Fruit fly (Drosophila melanogaster): ENCODE data around the gene CG8086.

Gene CG8086

DNA sequence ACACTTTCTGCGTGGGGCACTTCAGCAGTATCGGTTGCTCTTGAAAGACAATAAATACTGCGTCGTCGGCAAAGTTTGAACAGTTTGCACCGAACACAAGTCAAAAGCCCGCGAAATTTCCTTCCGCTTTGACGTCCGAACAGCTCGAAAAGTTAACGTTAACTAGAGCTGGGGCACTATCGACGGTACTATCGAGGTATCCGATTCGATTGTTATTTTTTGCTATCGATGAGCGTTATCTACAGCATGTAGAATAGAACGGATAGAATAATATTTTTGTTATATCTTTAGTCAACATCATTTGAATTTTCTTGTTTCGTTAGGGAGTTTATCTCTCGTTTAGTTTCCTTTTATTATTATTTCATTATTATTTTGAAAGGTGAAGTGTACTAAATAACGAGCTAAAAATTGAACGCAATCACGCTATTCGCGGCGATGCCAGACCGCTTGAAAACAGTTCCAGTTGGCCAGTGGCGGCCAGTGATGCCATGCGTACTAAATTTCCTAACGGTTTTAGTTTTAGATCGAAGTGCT lies 17.5 kb downstream of the CG8086 start, which contains the start of gene Pvr:
Pvr (minus strand) TSS at position 167 of the 534 bp plus-strand sequence.
- TF ChIP-seq Pif1A (GFP tag; optimal IDR thresholded peaks at IDR 0.05): no peak
- TF ChIP-seq CG15710 (tag; optimal IDR thresholded peaks at IDR 0.05): no peak
- TF ChIP-seq Ets98B (GFP tag; IDR thresholded peaks at IDR 0.05): no peak
- no peak for TF ChIP-seq CG10348 (GFP tag; IDR thresholded peaks at IDR 0.05)
- no peak for TF ChIP-seq rn (GFP tag; IDR thresholded peaks at IDR 0.05)
- TF ChIP-seq gl (tag; optimal IDR thresholded peaks at IDR 0.05): no peak
- no peak for TF ChIP-seq CG8159 (tag; optimal IDR thresholded peaks at IDR 0.05)
- no peak for TF ChIP-seq EcR (GFP tag; optimal IDR thresholded peaks at IDR 0.05)
- no peak for TF ChIP-seq CG34367 (tag; optimal IDR thresholded peaks at IDR 0.05)
- TF ChIP-seq Snoo (tag; optimal IDR thresholded peaks at IDR 0.05): no peak
- TF ChIP-seq fd96Ca (GFP tag; IDR thresholded peaks at IDR 0.05): no peak
- TF ChIP-seq CG9948 (tag; optimal IDR thresholded peaks at IDR 0.05): no peak
- no peak for TF ChIP-seq CG14655 (GFP tag; optimal IDR thresholded peaks at IDR 0.05)
- TF ChIP-seq CG32121 (GFP tag; IDR thresholded peaks at IDR 0.05): no peak
- no peak for TF ChIP-seq CG4496 (GFP tag; IDR thresholded peaks at IDR 0.05)

- TF ChIP-seq CG8301 (tag; optimal IDR thresholded peaks at IDR 0.05) (no peak), CG12605 (GFP tag; IDR thresholded peaks at IDR 0.05) (no peak), EcR (GFP tag; optimal IDR thresholded peaks at IDR 0.05) (no peak), Snoo (tag; optimal IDR thresholded peaks at IDR 0.05) (no peak), Ets98B (GFP tag; IDR thresholded peaks at IDR 0.05) (no peak)
These were observed 18.2 kb downstream of the CG8086 start for dm6 chr2L:8239032-8239650.

- TF ChIP-seq CG32121 (GFP tag; IDR thresholded peaks at IDR 0.05) (no peak), CG8159 (tag; optimal IDR thresholded peaks at IDR 0.05) (peak; percentile 1), Pif1B (GFP tag; optimal IDR thresholded peaks at IDR 0.05) (no peak), EcR (GFP tag; optimal IDR thresholded peaks at IDR 0.05) (no peak), CG15710 (tag; optimal IDR thresholded peaks at IDR 0.05) (no peak), CG9948 (tag; optimal IDR thresholded peaks at IDR 0.05) (no peak), gl (tag; optimal IDR thresholded peaks at IDR 0.05) (no peak), Pif1A (GFP tag; optimal IDR thresholded peaks at IDR 0.05) (peak; percentile 13), CG17806 (tag; optimal IDR thresholded peaks at IDR 0.05) (no peak), CG12605 (GFP tag; IDR thresholded peaks at IDR 0.05) (no peak), CG8301 (tag; optimal IDR thresholded peaks at IDR 0.05) (no peak), Snoo (tag; optimal IDR thresholded peaks at IDR 0.05) (peak; percentile 1)
These were observed 23.7 kb downstream of the CG8086 start for dm6 chr2L:8233571-8233970.

DNA sequence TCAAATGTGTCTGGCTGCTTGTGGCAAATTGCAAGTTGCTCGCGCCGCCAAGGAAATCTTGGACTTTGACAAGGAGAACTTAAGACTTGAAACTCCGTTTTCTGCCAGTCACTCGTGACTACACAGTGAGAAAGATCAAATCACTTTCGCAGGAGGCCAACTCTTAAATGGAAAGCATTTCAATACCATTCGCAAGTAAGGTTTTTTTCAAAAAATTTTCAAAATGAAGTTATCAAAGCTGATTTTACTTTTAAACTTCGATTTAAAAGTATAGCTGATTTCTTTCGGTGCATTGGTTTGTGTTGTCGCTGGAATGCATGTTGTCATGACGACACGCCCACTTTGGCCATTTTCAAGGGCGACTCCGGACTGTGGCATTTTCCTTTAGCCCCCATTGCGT lies 24.9 kb downstream of the CG8086 start:
- TF ChIP-seq Ets98B (GFP tag; IDR thresholded peaks at IDR 0.05) (peak; percentile 75), CG8159 (tag; optimal IDR thresholded peaks at IDR 0.05) (peak; percentile 89), CG4496 (GFP tag; IDR thresholded peaks at IDR 0.05) (peak; percentile 91), CG8301 (tag; optimal IDR thresholded peaks at IDR 0.05) (peak; percentile 85), gl (tag; optimal IDR thresholded peaks at IDR 0.05) (peak; percentile 89), Snoo (tag; optimal IDR thresholded peaks at IDR 0.05) (peak; percentile 55), fd96Ca (GFP tag; IDR thresholded peaks at IDR 0.05) (peak; percentile 89), CG12605 (GFP tag; IDR thresholded peaks at IDR 0.05) (peak; percentile 84), Pif1B (GFP tag; optimal IDR thresholded peaks at IDR 0.05) (peak; percentile 85), D1 (tag; optimal IDR thresholded peaks at IDR 0.05) (peak; percentile 49), EcR (GFP tag; optimal IDR thresholded peaks at IDR 0.05) (peak; percentile 20), CG9948 (tag; optimal IDR thresholded peaks at IDR 0.05) (peak; percentile 89), CG14655 (GFP tag; optimal IDR thresholded peaks at IDR 0.05) (peak; percentile 89), rn (GFP tag; IDR thresholded peaks at IDR 0.05) (0 out of 2 replicates have a peak, but pooled peaks have one; percentile 26), CG17806 (tag; optimal IDR thresholded peaks at IDR 0.05) (peak; percentile 91), Pif1A (GFP tag; optimal IDR thresholded peaks at IDR 0.05) (peak; percentile 84), CG34367 (tag; optimal IDR thresholded peaks at IDR 0.05) (peak; percentile 91), CG13204 (GFP tag; optimal IDR thresholded peaks at IDR 0.05) (peak; percentile 81), CG15710 (tag; optimal IDR thresholded peaks at IDR 0.05) (peak; percentile 91), CG32121 (GFP tag; IDR thresholded peaks at IDR 0.05) (peak; percentile 60), CG10348 (GFP tag; IDR thresholded peaks at IDR 0.05) (no peak)

DNA sequence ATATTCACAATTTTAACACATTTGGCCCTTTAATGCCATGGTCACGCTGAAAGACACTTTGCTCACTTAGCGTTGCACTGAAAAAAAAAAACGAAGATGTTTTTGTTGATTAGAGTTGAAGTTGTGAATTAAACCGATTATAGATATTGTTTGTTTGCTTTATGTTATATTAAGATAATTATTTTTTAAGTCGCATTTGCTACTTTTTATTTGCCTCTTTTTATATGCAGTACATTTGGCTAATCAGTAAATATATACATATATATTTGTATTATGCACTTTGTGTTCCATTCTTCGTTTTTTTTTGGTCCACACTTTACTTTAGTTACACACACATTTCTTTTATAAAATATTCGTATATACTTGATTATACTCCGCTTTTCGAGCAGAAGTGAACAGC lies 27.0 kb downstream of the CG8086 start:
- TF ChIP-seq CG8159 (tag; optimal IDR thresholded peaks at IDR 0.05): peak; percentile 48
- no peak for TF ChIP-seq Pif1B (GFP tag; optimal IDR thresholded peaks at IDR 0.05)
- no peak for TF ChIP-seq EcR (GFP tag; optimal IDR thresholded peaks at IDR 0.05)
- no peak for TF ChIP-seq CG10348 (GFP tag; IDR thresholded peaks at IDR 0.05)
- TF ChIP-seq CG13204 (GFP tag; optimal IDR thresholded peaks at IDR 0.05): no peak
- TF ChIP-seq CG15710 (tag; optimal IDR thresholded peaks at IDR 0.05): peak; percentile 28
- peak; percentile 64; the same call in 1 of the 3 replicates for TF ChIP-seq CG4496 (GFP tag; IDR thresholded peaks at IDR 0.05)
- TF ChIP-seq CG14655 (GFP tag; optimal IDR thresholded peaks at IDR 0.05): peak; percentile 7
- no peak for TF ChIP-seq CG32121 (GFP tag; IDR thresholded peaks at IDR 0.05)
- TF ChIP-seq D1 (tag; optimal IDR thresholded peaks at IDR 0.05): no peak
- TF ChIP-seq gl (tag; optimal IDR thresholded peaks at IDR 0.05): no peak
- no peak for TF ChIP-seq CG34367 (tag; optimal IDR thresholded peaks at IDR 0.05)
- peak; percentile 26 for TF ChIP-seq CG17806 (tag; optimal IDR thresholded peaks at IDR 0.05)
- TF ChIP-seq Snoo (tag; optimal IDR thresholded peaks at IDR 0.05): no peak
- TF ChIP-seq CG8301 (tag; optimal IDR thresholded peaks at IDR 0.05): peak; percentile 32
- TF ChIP-seq rn (GFP tag; IDR thresholded peaks at IDR 0.05): no peak
- no peak for TF ChIP-seq CG9948 (tag; optimal IDR thresholded peaks at IDR 0.05)
- TF ChIP-seq Ets98B (GFP tag; IDR thresholded peaks at IDR 0.05): no peak
- TF ChIP-seq Pif1A (GFP tag; optimal IDR thresholded peaks at IDR 0.05): no peak
- TF ChIP-seq fd96Ca (GFP tag; IDR thresholded peaks at IDR 0.05): no peak
- TF ChIP-seq CG12605 (GFP tag; IDR thresholded peaks at IDR 0.05): 0 out of 2 replicates have a peak, but pooled peaks have one; percentile 10
